Worm (Caenorhabditis elegans): ENCODE data around the gene zig-8.

ce11 chrIII:13176876-13177275 is 57.3 kb downstream of the zig-8 start:
- no peak for TF ChIP-seq him-1 (tag; optimal IDR thresholded peaks at IDR 0.05)
- no peak for TF ChIP-seq W03F9.2 (tag; optimal IDR thresholded peaks at IDR 0.05)
- no peak for TF ChIP-seq dao-5 (tag; optimal IDR thresholded peaks at IDR 0.05)

Measured in whole organism, L4/young adult.